Worm (Caenorhabditis elegans) whole organism, L3 larva: Measurements from ENCODE around the gene F19H8.2.

Experiments
- ZK546.5 ChIP-seq: sonication (generic microtip); optimal IDR thresholded peaks from 2 replicates; lab custom pipeline; 2017; ENCODE audit warnings: missing biosample characterization, missing genetic modification characterization
- elt-2 ChIP-seq: sonication (generic microtip); optimal IDR thresholded peaks from 2 replicates; lab custom pipeline; 2016; ENCODE audit warnings: missing genetic modification reagents, mild to moderate bottlenecking, missing genetic modification characterization, missing compliant biosample characterization
- elt-3 ChIP-seq, 3 experiments: fragments of 150-350 bp in 1 of 3; sonication (generic microtip) in 2 of 3; optimal IDR thresholded peaks; 2 replicates in 2 of 3; 4 replicates in 1 of 3; lab custom pipeline; 2014 to 2017; ENCODE audit warnings: missing biosample characterization in 3 of 3, missing genetic modification characterization in 3 of 3
- lin-15B ChIP-seq: fragments of 150-350 bp; optimal IDR thresholded peaks from 2 replicates; lab custom pipeline; 2014; ENCODE audit warnings: missing biosample characterization, missing genetic modification characterization
- mdl-1 ChIP-seq: fragments of 150-350 bp; optimal IDR thresholded peaks from 2 replicates; lab custom pipeline; 2014; ENCODE audit warnings: missing biosample characterization, missing genetic modification characterization
- mml-1 ChIP-seq: fragments of 150-350 bp; sonication (generic microtip); optimal IDR thresholded peaks from 3 replicates; lab custom pipeline; 2014; ENCODE audit warnings: missing biosample characterization, missing genetic modification characterization
- nhr-43 ChIP-seq: sonication (generic microtip); optimal IDR thresholded peaks from 2 replicates; lab custom pipeline; 2016; ENCODE audit warnings: mild to moderate bottlenecking, missing genetic modification characterization, missing compliant biosample characterization; ENCODE audit not compliant: poor library complexity, severe bottlenecking
- pha-4 ChIP-seq: fragments of 150-350 bp; optimal IDR thresholded peaks from 2 replicates; lab custom pipeline; 2014; ENCODE audit warnings: missing biosample characterization, missing genetic modification reagents, missing genetic modification characterization
- unc-62 ChIP-seq: fragments of 150-350 bp; sonication (generic microtip); optimal IDR thresholded peaks from 4 replicates; lab custom pipeline; 2014; ENCODE audit warnings: missing biosample characterization, missing genetic modification reagents, missing genetic modification characterization
- zag-1 ChIP-seq: fragments of 150-350 bp; optimal IDR thresholded peaks from 2 replicates; lab custom pipeline; 2014; ENCODE audit warnings: missing biosample characterization, missing genetic modification characterization

DNA sequence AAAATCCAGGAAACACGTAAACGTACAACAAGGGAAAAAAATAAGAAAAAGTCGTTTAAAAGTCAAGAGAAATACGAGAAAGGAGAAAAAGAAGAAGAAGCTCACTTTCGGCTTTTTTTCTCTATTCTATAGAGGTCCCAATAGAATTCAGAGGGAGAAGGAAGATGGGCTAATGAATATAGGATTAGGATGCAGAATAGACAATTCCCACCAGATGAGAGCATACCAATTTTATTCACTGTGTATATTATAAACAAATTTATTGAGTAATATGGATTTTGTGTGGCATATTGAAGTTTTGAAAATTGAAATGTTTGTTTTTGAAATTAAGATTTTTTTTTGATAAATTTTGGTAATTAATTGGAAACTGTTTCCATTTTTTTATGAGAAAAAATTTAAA lies 38.8 kb upstream of the F19H8.2 start:
- TF ChIP-seq zag-1 (no peak), mml-1 (tag; lab: Kevin White, UChicago) (no peak), nhr-43 (tag; lab: Kevin White, UChicago) (no peak), pha-4 (tag; lab: Kevin White, UChicago) (no peak), mdl-1 (tag; lab: Kevin White, UChicago) (no peak), elt-2 (no peak), elt-3 (tag; optimal IDR thresholded peaks at IDR 0.05; lab: Kevin White, UChicago) (no peak), ZK546.5 (tag; lab: Kevin White, UChicago) (no peak), lin-15B (tag; lab: Kevin White, UChicago) (no peak), unc-62 (GFP tag; lab: Kevin White, UChicago) (no peak)
